Worm (Caenorhabditis elegans) whole organism, L4/young adult: Measurements from ENCODE around the gene slc-25A18.2.

Experiments
- W03F9.2 ChIP-seq: fragments of 150-350 bp; optimal IDR thresholded peaks from 2 replicates; lab custom pipeline; 2014; ENCODE audit warnings: missing biosample characterization, missing genetic modification characterization
- dao-5 ChIP-seq: sonication (generic microtip); optimal IDR thresholded peaks from 2 replicates; lab custom pipeline; 2016; ENCODE audit warnings: missing genotype, missing genetic modification characterization, moderate library complexity, missing compliant biosample characterization
- him-1 ChIP-seq: sonication (generic microtip); optimal IDR thresholded peaks from 2 replicates; lab custom pipeline; 2016; ENCODE audit warnings: missing genotype, missing genetic modification reagents, missing genetic modification characterization, missing compliant biosample characterization

The slc-25A18.2 gene

ce11 chrIV:7465857-7466256 is 9.0 kb upstream of the slc-25A18.2 start, which contains the start of gene F13B6.3:
TSS of gene F13B6.3 (minus strand) at chrIV:7465957.
- TF ChIP-seq W03F9.2 (tag; lab: Kevin White, UChicago) (no peak), dao-5 (tag; lab: Kevin White, UChicago) (no peak), him-1 (tag; lab: Kevin White, UChicago) (no peak)

DNA sequence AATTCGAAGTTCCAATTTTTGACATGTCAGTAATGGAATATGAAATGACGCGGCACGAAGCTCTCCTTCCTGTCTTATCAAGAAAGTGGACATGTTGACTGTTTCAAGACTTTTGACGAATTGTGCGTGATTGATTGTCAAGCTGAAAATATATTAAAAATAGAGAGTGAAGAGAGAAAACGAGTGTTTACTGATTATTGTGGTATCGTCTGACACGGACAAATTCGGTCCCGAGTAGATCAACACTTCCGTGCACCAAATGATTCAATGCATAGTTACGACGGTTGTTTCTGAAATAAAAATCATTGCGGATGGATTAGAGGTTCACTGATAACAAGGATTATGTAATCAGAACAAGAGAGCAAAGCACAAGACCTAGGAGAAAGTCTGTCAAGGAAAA is 7.7 kb upstream of the slc-25A18.2 start:
- no peak for TF ChIP-seq him-1 (tag; lab: Kevin White, UChicago)
- TF ChIP-seq W03F9.2 (tag; lab: Kevin White, UChicago) = no peak
- TF ChIP-seq dao-5 (tag; lab: Kevin White, UChicago) = no peak

DNA sequence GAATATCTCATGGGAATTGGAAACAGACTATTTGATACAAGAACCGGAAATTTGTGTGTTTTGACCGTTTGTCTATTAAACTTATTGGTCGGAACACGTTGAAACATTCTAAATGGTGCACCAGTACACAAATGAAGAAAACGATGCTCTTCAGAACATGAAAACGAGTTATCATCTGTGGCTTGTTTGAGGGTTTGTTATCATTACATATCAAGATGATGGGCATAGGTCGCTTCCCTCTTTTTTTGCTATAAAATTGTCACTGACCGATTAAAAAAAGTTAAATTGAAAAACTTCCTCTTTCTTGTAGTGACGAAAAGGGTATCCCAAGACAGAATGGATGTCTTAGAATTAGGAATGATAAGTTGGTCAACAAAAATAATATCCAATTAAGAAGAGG is 6.2 kb upstream of the slc-25A18.2 start:
- TF ChIP-seq him-1 (tag; lab: Kevin White, UChicago) = no peak
- no peak for TF ChIP-seq dao-5 (tag; lab: Kevin White, UChicago)
- TF ChIP-seq W03F9.2 (tag; lab: Kevin White, UChicago) = no peak

DNA sequence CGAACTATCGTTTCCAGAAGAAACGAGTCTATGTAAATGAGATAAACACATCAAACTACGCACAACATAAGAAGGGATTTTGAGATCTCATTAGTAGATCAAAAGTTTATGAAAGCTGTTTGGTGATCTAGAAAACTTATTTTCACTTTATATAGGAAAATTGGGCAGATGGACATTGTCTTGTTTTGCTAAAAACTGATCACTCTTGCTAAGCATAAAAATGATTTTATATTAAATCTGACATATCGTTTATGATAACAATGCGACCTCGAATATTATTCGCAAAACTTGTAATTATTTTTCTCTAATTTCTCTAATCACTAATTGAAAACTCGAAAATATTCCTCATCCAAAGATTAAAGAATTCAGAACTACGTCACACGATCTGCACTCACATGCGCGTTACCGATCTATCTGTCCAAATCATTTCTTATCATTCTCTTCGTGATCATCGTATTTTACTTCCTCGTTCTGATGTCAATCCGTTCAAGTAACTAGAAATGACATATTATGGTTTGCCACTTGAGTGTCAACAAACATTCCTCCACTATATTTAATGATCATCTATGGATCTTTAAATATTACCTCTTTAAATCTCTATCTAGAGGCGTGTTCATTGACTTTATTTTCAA is 4.9 kb upstream of the slc-25A18.2 start, which contains the start of gene F55G1.7:
TSS of gene F55G1.7 (minus strand) at position 51 of the 632 bp plus-strand sequence.
- TF ChIP-seq him-1 (tag; lab: Kevin White, UChicago) (no peak), W03F9.2 (tag; lab: Kevin White, UChicago) (no peak), dao-5 (tag; lab: Kevin White, UChicago) (no peak)

DNA sequence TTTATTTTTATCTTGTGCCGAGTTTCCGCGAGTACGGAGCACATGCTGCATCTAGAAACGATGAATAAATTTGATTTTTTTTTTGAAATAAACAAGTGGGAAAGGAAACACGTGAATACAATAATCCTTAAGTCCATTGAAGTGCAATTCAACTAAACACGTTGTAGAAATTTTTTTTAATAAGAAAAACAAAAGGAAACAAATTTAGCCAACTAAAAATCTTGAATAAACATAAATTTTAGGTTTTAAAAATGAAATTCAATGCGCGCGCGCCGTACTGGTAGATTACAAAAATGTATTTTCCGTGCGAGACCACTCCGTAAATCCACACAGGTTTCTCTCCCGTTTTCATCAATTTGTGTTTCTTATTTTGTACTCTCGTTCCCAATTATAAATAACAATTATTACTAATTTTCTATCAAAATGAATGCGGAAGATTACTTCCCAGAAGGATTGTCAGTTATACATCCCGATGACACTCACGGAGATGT is 1.6 kb upstream of the slc-25A18.2 start, which contains the start of the genes plk-3 and F55G1.6:
TSS of gene plk-3 (minus strand) at position 51 of the 491 bp plus-strand sequence.
TSS of gene F55G1.6 (plus strand) at position 359 of the 491 bp plus-strand sequence.
- TF ChIP-seq W03F9.2 (tag; lab: Kevin White, UChicago) (no peak), dao-5 (tag; lab: Kevin White, UChicago) (no peak), him-1 (tag; lab: Kevin White, UChicago) (no peak)

ce11 chrIV:7477197-7477596 is 2.4 kb downstream of the slc-25A18.2 start, which contains the start of gene pycr-4:
TSS of gene pycr-4 (minus strand) at chrIV:7477297.
- TF ChIP-seq W03F9.2 (tag; lab: Kevin White, UChicago) (no peak), him-1 (tag; lab: Kevin White, UChicago) (no peak), dao-5 (tag; lab: Kevin White, UChicago) (no peak)

DNA sequence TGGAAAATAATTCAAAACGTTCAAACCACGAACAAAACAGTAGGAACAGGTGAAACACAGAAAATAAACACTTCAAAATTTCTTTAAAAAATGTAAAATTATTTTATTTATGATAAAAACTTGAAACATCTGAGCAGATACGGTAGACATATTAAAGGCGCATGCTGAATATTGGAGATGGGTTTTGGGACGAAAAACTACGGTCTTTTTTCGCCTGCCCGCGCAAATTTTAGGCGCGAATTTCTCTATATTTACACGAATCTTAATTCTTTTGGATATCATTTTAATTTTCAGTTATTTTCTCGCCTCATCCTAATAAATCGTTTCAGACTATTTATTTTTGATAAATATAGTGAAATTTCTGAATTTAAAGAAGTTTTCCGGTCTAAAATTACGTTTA is 2.9 kb downstream of the slc-25A18.2 start:
- TF ChIP-seq dao-5 (tag; lab: Kevin White, UChicago) = no peak
- no peak for TF ChIP-seq W03F9.2 (tag; lab: Kevin White, UChicago)
- no peak for TF ChIP-seq him-1 (tag; lab: Kevin White, UChicago)

DNA sequence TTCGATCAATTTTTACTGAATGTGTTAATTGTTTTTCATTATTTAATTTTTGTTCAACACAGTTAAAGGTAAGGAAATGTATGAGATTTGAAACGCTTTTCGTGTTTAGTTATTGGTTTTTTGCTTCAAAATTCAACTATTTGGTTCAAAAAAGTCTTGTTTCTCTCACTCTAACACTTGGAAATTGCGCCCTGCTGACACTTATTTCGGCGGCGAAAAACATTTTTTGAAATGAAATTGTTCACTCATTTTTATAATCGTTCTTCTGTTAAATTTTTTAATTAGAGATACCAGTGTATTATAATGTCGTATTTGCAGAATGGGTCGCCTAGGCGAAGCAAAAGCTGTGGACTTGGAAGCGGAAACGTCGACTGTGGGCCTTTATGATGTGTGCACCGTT is 3.3 kb downstream of the slc-25A18.2 start, which contains the start of gene rod-1:
TSS of gene rod-1 (plus strand) at position 319 of the 400 bp plus-strand sequence.
- TF ChIP-seq him-1 (tag; lab: Kevin White, UChicago) (no peak), W03F9.2 (tag; lab: Kevin White, UChicago) (no peak), dao-5 (tag; lab: Kevin White, UChicago) (no peak)

DNA sequence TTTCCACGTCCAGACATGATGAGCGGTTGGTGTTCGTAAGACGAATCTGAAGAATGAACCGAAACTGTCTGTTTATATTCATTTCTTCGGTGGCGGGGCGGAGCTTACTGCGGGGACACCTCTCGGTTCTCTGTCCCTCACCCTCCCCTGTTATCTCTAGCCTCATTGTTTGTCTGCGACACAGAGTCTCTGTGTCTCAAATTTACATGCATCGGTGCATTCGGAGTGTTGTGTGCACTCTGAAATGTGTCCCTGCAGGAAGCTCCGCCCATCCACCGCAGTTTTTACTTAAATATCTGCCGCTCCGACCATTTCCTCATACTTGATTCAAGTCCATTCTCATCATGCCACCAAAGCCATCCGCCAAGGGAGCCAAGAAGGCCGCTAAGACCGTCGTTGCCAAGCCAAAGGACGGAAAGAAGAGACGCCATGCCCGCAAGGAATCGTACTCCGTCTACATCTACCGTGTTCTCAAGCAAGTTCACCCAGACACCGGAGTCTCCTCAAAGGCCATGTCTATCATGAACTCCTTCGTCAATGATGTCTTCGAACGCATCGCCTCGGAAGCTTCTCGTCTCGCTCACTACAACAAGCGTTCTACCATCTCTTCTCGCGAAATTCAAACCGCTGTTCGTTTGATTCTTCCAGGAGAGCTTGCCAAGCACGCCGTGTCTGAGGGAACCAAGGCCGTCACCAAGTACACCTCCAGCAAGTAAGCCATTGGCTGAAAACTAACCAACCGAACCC is 11.5 kb downstream of the slc-25A18.2 start, which contains the start of the genes his-61 and his-62:
TSS of gene his-61 (minus strand) at position 17 of the 747 bp plus-strand sequence.
TSS of gene his-62 (plus strand) at position 345 of the 747 bp plus-strand sequence.
- TF ChIP-seq dao-5 (tag; lab: Kevin White, UChicago) (no peak), W03F9.2 (tag; lab: Kevin White, UChicago) (no peak), him-1 (tag; lab: Kevin White, UChicago) (no peak)

- TF ChIP-seq dao-5 (tag; lab: Kevin White, UChicago) = peak; percentile 12
- TF ChIP-seq W03F9.2 (tag; lab: Kevin White, UChicago) = no peak
- no peak for TF ChIP-seq him-1 (tag; lab: Kevin White, UChicago)
These were observed 13.0 kb downstream of the slc-25A18.2 start, which contains the start of the genes his-60 and his-59 for ce11 chrIV:7487554-7488456. TSS of gene his-60 (minus strand) at chrIV:7487992. TSS of gene his-59 (plus strand) at chrIV:7488249.

ce11 chrIV:7488457-7488783 is 13.6 kb downstream of the slc-25A18.2 start:
- TF ChIP-seq him-1 (tag; lab: Kevin White, UChicago) = no peak
- TF ChIP-seq dao-5 (tag; lab: Kevin White, UChicago) = no peak
- no peak for TF ChIP-seq W03F9.2 (tag; lab: Kevin White, UChicago)

ce11 chrIV:7491464-7491863 is 16.6 kb downstream of the slc-25A18.2 start, which contains the start of gene F55G1.1:
TSS of gene F55G1.1 (plus strand) at chrIV:7491764.
- TF ChIP-seq dao-5 (tag; lab: Kevin White, UChicago) (no peak), him-1 (tag; lab: Kevin White, UChicago) (no peak), W03F9.2 (tag; lab: Kevin White, UChicago) (no peak)
